Worm (Caenorhabditis elegans) whole organism, L1 larva: Measurements from ENCODE around the gene PDB1.1.

Experiments
- F16B12.6 ChIP-seq: fragments of 150-350 bp; optimal IDR thresholded peaks from 2 replicates; lab custom pipeline; 2014; ENCODE audit warnings: missing biosample characterization, missing genetic modification characterization
- Y116A8C.19 ChIP-seq: sonication (generic microtip); optimal IDR thresholded peaks from 2 replicates; lab custom pipeline; 2016; ENCODE audit warnings: missing compliant biosample characterization, missing genetic modification characterization, borderline replicate concordance
- blmp-1 ChIP-seq: fragments of 150-350 bp; optimal IDR thresholded peaks from 2 replicates; lab custom pipeline; 2014; ENCODE audit warnings: missing biosample characterization, missing genetic modification characterization
- ceh-82 ChIP-seq, 3 experiments: fragments of 150-350 bp in 1 of 3; sonication (generic microtip) in 2 of 3; optimal IDR thresholded peaks; 2 replicates each; lab custom pipeline; 2014 to 2017; ENCODE audit warnings: missing biosample characterization in 3 of 3, missing genetic modification characterization in 3 of 3
- ceh-88 ChIP-seq: fragments of 200-800 bp; sonication (Bioruptor generic); IDR thresholded peaks from 2 replicates; pipeline ENCODE4 v1.3.6; 2022; ENCODE audit warnings: missing genetic modification characterization, missing compliant biosample characterization
- ces-1 ChIP-seq: fragments of 150-350 bp; optimal IDR thresholded peaks from 2 replicates; lab custom pipeline; 2014; ENCODE audit warnings: missing biosample characterization, missing genetic modification reagents, missing genetic modification characterization
- efl-3 ChIP-seq: fragments of 200-800 bp; sonication (Bioruptor generic); optimal IDR thresholded peaks from 2 replicates; lab custom pipeline; 2018; ENCODE audit warnings: mild to moderate bottlenecking, missing genetic modification characterization, missing compliant biosample characterization
- egl-13 ChIP-seq: sonication (generic microtip); optimal IDR thresholded peaks from 2 replicates; lab custom pipeline; 2016; ENCODE audit warnings: missing genotype, missing genetic modification reagents, missing genetic modification characterization, missing compliant biosample characterization
- egl-27 ChIP-seq, 2 experiments: fragments of 150-350 bp in 1 of 2; sonication (generic microtip); optimal IDR thresholded peaks; 3 replicates each; lab custom pipeline; 2017 to 2018; ENCODE audit warnings: missing biosample characterization in 2 of 2, missing genetic modification characterization in 2 of 2, missing genetic modification reagents in 2 of 2
- elt-2 ChIP-seq: sonication (generic microtip); optimal IDR thresholded peaks from 2 replicates; lab custom pipeline; 2016; ENCODE audit warnings: missing genetic modification characterization, mild to moderate bottlenecking, inconsistent platforms, missing compliant biosample characterization, missing genetic modification reagents
- elt-3 ChIP-seq, 6 experiments: fragments of 150-350 bp in 1 of 6; sonication (generic microtip); optimal IDR thresholded peaks; 2 replicates each; lab custom pipeline; 2017 to 2018; ENCODE audit warnings: missing biosample characterization in 6 of 6, missing genetic modification characterization in 6 of 6, inconsistent platforms in 1 of 6
- ets-5 ChIP-seq: fragments of 200-800 bp; sonication (Bioruptor generic); IDR thresholded peaks from 2 replicates; pipeline ENCODE4 v1.3.6; 2022; ENCODE audit warnings: missing genetic modification characterization, missing compliant biosample characterization
- fos-1 ChIP-seq: fragments of 150-350 bp; optimal IDR thresholded peaks from 2 replicates; lab custom pipeline; 2014; ENCODE audit warnings: missing biosample characterization, missing genetic modification characterization
- grh-1 ChIP-seq: fragments of 200-800 bp; sonication (Bioruptor generic); IDR thresholded peaks from 2 replicates; pipeline ENCODE4 v1.3.6; 2022; ENCODE audit warnings: missing genetic modification reagents, missing genetic modification characterization, missing compliant biosample characterization
- hlh-4 ChIP-seq: sonication (generic microtip); optimal IDR thresholded peaks from 2 replicates; lab custom pipeline; 2016; ENCODE audit warnings: mild to moderate bottlenecking, missing genetic modification characterization, missing compliant biosample characterization
- irx-1 ChIP-seq: sonication (generic microtip); optimal IDR thresholded peaks from 2 replicates; lab custom pipeline; 2016; ENCODE audit warnings: missing genetic modification characterization, missing compliant biosample characterization
- isw-1 ChIP-seq: fragments of 200-800 bp; sonication (Bioruptor generic); IDR thresholded peaks from 2 replicates; pipeline ENCODE4 v1.3.6; 2022; ENCODE audit warnings: missing genetic modification characterization, missing compliant biosample characterization
- jun-1 ChIP-seq: fragments of 150-350 bp; optimal IDR thresholded peaks from 2 replicates; lab custom pipeline; 2014; ENCODE audit warnings: missing biosample characterization, missing genetic modification reagents, missing genetic modification characterization
- lin-14 ChIP-seq: fragments of 200-800 bp; sonication (Bioruptor generic); optimal IDR thresholded peaks from 2 replicates; lab custom pipeline; 2018; ENCODE audit warnings: mild to moderate bottlenecking, missing genetic modification characterization, moderate library complexity, missing compliant biosample characterization
- lin-15B ChIP-seq: fragments of 150-350 bp; sonication (generic microtip); optimal IDR thresholded peaks from 3 replicates; lab custom pipeline; 2014; ENCODE audit warnings: missing biosample characterization, missing genetic modification characterization
- lin-35 ChIP-seq, 2 experiments: fragments of 150-350 bp; optimal IDR thresholded peaks; 2 replicates each; lab custom pipeline; 2014; ENCODE audit warnings: missing biosample characterization in 2 of 2, missing genetic modification characterization in 2 of 2, missing genetic modification reagents in 2 of 2
- lin-39 ChIP-seq: fragments of 150-350 bp; optimal IDR thresholded peaks from 2 replicates; lab custom pipeline; 2014; ENCODE audit warnings: missing biosample characterization, missing genetic modification reagents, missing genetic modification characterization
- lsy-2 ChIP-seq, 2 experiments: fragments of 150-350 bp; optimal IDR thresholded peaks; 2 replicates each; lab custom pipeline; 2014; ENCODE audit warnings: missing biosample characterization in 2 of 2, missing genetic modification characterization in 2 of 2
- mep-1 ChIP-seq: fragments of 150-350 bp; optimal IDR thresholded peaks from 2 replicates; lab custom pipeline; 2014; ENCODE audit warnings: missing biosample characterization, missing genetic modification characterization
- nhr-20 ChIP-seq: sonication (generic microtip); optimal IDR thresholded peaks from 2 replicates; lab custom pipeline; 2016; ENCODE audit warnings: mild to moderate bottlenecking, missing genetic modification characterization, missing compliant biosample characterization
- nhr-28 ChIP-seq: fragments of 150-350 bp; optimal IDR thresholded peaks from 2 replicates; lab custom pipeline; 2014; ENCODE audit warnings: missing biosample characterization, missing genetic modification characterization
- nhr-47 ChIP-seq: sonication (generic microtip); optimal IDR thresholded peaks from 2 replicates; lab custom pipeline; 2016; ENCODE audit warnings: mild to moderate bottlenecking, missing genetic modification characterization, moderate library complexity, missing compliant biosample characterization
- nhr-71 ChIP-seq: sonication (generic microtip); optimal IDR thresholded peaks from 2 replicates; lab custom pipeline; 2016; ENCODE audit warnings: mild to moderate bottlenecking, missing genetic modification characterization, moderate library complexity, missing compliant biosample characterization
- nhr-76 ChIP-seq: sonication (generic microtip); optimal IDR thresholded peaks from 2 replicates; lab custom pipeline; 2017; ENCODE audit warnings: missing biosample characterization, missing genetic modification characterization
- nhr-77 ChIP-seq: fragments of 150-350 bp; optimal IDR thresholded peaks from 2 replicates; lab custom pipeline; 2014; ENCODE audit warnings: missing biosample characterization, missing genetic modification characterization
- nhr-84 ChIP-seq: sonication (generic microtip); optimal IDR thresholded peaks from 2 replicates; lab custom pipeline; 2017; ENCODE audit warnings: missing biosample characterization, missing genetic modification characterization
- nhr-85 ChIP-seq: sonication (generic microtip); peaks from one replicate; lab custom pipeline; 2016; ENCODE audit warnings: missing genetic modification characterization, inconsistent platforms, missing compliant biosample characterization
- pag-3 ChIP-seq: sonication (generic microtip); optimal IDR thresholded peaks from 2 replicates; lab custom pipeline; 2017; ENCODE audit warnings: missing genetic modification characterization, mild to moderate bottlenecking, missing compliant biosample characterization, antibody characterized with exemption, borderline replicate concordance; ENCODE audit not compliant: insufficient read depth
- pqm-1 ChIP-seq: sonication (generic microtip); optimal IDR thresholded peaks from 3 replicates; lab custom pipeline; 2017; ENCODE audit warnings: missing biosample characterization, missing genetic modification characterization
- rnt-1 ChIP-seq: sonication (generic microtip); optimal IDR thresholded peaks from 2 replicates; lab custom pipeline; 2016; ENCODE audit warnings: mild to moderate bottlenecking, missing genetic modification characterization, moderate library complexity, missing compliant biosample characterization
- sptf-1 ChIP-seq: fragments of 150-350 bp; optimal IDR thresholded peaks from 2 replicates; lab custom pipeline; 2014; ENCODE audit warnings: missing biosample characterization, missing genetic modification characterization
- tlp-1 ChIP-seq: fragments of 150-350 bp; optimal IDR thresholded peaks from 2 replicates; lab custom pipeline; 2014; ENCODE audit warnings: missing biosample characterization, missing genetic modification characterization
- unc-30 ChIP-seq: sonication (generic microtip); optimal IDR thresholded peaks from 2 replicates; lab custom pipeline; 2017; ENCODE audit warnings: missing biosample characterization, missing genetic modification characterization
- unc-62 ChIP-seq: fragments of 150-350 bp; optimal IDR thresholded peaks from 2 replicates; lab custom pipeline; 2014; ENCODE audit warnings: missing biosample characterization, missing genetic modification reagents, missing genetic modification characterization
- unc-86 ChIP-seq: sonication (generic microtip); optimal IDR thresholded peaks from 2 replicates; lab custom pipeline; 2016; ENCODE audit warnings: missing genetic modification characterization, missing compliant biosample characterization
- vab-15 ChIP-seq: sonication (generic microtip); optimal IDR thresholded peaks from 2 replicates; lab custom pipeline; 2017; ENCODE audit warnings: missing genotype, mild to moderate bottlenecking, missing genetic modification characterization, missing compliant biosample characterization
- zip-4 ChIP-seq: fragments of 200-800 bp; sonication (Bioruptor generic); optimal IDR thresholded peaks from 2 replicates; lab custom pipeline; 2018; ENCODE audit warnings: mild to moderate bottlenecking, missing genetic modification characterization, moderate library complexity, missing compliant biosample characterization

Gene PDB1.1

DNA sequence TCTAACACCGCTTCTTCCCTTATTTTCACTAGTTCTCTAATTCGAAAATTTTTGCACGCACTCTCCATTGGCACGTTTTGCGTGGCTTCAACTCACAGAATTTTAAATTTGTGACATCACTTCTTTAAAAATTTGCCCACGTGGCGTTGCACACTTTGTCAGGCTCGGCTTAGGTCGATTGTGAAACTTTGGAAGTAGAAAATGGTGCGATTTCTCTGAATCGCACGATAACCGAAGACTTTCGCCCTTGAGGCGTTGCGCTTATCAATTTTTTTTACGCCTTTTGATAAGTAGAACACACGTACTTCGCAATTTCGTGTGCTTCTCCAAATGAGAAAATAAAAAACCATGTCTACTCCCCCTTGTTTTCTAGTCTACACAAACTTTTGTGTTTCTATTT is 19.4 kb upstream of the PDB1.1 start (continued):
- TF ChIP-seq vab-15 (tag; lab: Kevin White, UChicago) (no peak), lin-15B (tag; lab: Kevin White, UChicago) (no peak), zip-4 (GFP tag; lab: Kevin White, UChicago) (no peak), grh-1 (no peak), lin-39 (tag; lab: Kevin White, UChicago) (no peak), nhr-20 (tag; lab: Kevin White, UChicago) (peak; percentile 19), ces-1 (no peak), egl-27 (tag; optimal IDR thresholded peaks at IDR 0.05; lab: Kevin White, UChicago) (no peak), lsy-2 (tag; optimal IDR thresholded peaks at IDR 0.05; lab: Kevin White, UChicago) (no peak), hlh-4 (tag; lab: Kevin White, UChicago) (no peak), irx-1 (no peak), mep-1 (no peak), F16B12.6 (tag; lab: Kevin White, UChicago) (no peak), jun-1 (tag; lab: Kevin White, UChicago) (no peak), lin-14 (GFP tag; lab: Kevin White, UChicago) (no peak), nhr-84 (tag; lab: Kevin White, UChicago) (no peak), pag-3 (tag; lab: Kevin White, UChicago) (no peak)

ce11 chrX:7577458-7578158 is 18.7 kb upstream of the PDB1.1 start:
- no peak for TF ChIP-seq unc-86 (tag; lab: Kevin White, UChicago)
- peak; percentile 43 for TF ChIP-seq mep-1
- TF ChIP-seq blmp-1: peak; percentile 30
- no peak for TF ChIP-seq nhr-20 (tag; lab: Kevin White, UChicago)
- TF ChIP-seq unc-30: no peak
- peak; percentile 39 for TF ChIP-seq lin-14 (GFP tag; lab: Kevin White, UChicago)
- peak; percentile 1 for TF ChIP-seq fos-1 (tag; lab: Kevin White, UChicago)
- peak; percentile 6 for TF ChIP-seq nhr-71 (tag; lab: Kevin White, UChicago)
- TF ChIP-seq rnt-1 (tag; lab: Kevin White, UChicago): peak; percentile 11
- peak; percentile 80 for TF ChIP-seq nhr-85 (tag; lab: Kevin White, UChicago)

- no peak for TF ChIP-seq nhr-76 (tag; lab: Kevin White, UChicago)
- no peak for TF ChIP-seq nhr-28 (tag; lab: Kevin White, UChicago)
- TF ChIP-seq unc-30: no peak
- TF ChIP-seq nhr-47 (tag; lab: Kevin White, UChicago): no peak
- TF ChIP-seq nhr-71 (tag; lab: Kevin White, UChicago): peak; percentile 4
- TF ChIP-seq ceh-88: no peak
- no peak for TF ChIP-seq sptf-1 (tag; lab: Kevin White, UChicago)
- no peak for TF ChIP-seq egl-13 (tag; lab: Kevin White, UChicago)
- TF ChIP-seq jun-1 (tag; lab: Kevin White, UChicago): no peak
- TF ChIP-seq zip-4 (GFP tag; lab: Kevin White, UChicago): no peak
- TF ChIP-seq hlh-4 (tag; lab: Kevin White, UChicago): no peak
- TF ChIP-seq pqm-1 (tag; lab: Kevin White, UChicago): peak; percentile 80
- TF ChIP-seq tlp-1 (tag; lab: Kevin White, UChicago): no peak
- TF ChIP-seq lin-14 (GFP tag; lab: Kevin White, UChicago): peak; percentile 6
- TF ChIP-seq Y116A8C.19 (tag; lab: Kevin White, UChicago): no peak
- TF ChIP-seq nhr-77 (tag; lab: Kevin White, UChicago): no peak
- TF ChIP-seq elt-2: peak; percentile 50
- no peak for TF ChIP-seq unc-86 (tag; lab: Kevin White, UChicago)
- peak in 1 of 2 experiments; percentile 2 for TF ChIP-seq lin-35 (GFP tag; optimal IDR thresholded peaks at IDR 0.05; lab: Kevin White, UChicago)
- TF ChIP-seq efl-3 (GFP tag; lab: Kevin White, UChicago): no peak
- peak in 1 of 6 experiments; percentile 3 for TF ChIP-seq elt-3 (tag; optimal IDR thresholded peaks at IDR 0.05; lab: Kevin White, UChicago)
- no peak for TF ChIP-seq grh-1
- TF ChIP-seq ceh-82 (tag; optimal IDR thresholded peaks at IDR 0.05; lab: Kevin White, UChicago): no peak
- TF ChIP-seq unc-62: no peak
- peak; percentile 55 for TF ChIP-seq blmp-1
- TF ChIP-seq ets-5 (GFP tag; lab: Robert Waterston, UW): no peak
- no peak for TF ChIP-seq isw-1
Observed at ce11 chrX:7575939-7576338, 17.1 kb upstream of the PDB1.1 start.
